Fruit fly (Drosophila melanogaster) whole organism, pupa: ENCODE results near the gene CG4645.

ENCODE experiments used
- CG10348 ChIP-seq: fragments of 200-800 bp; sonication (Bioruptor generic); IDR thresholded peaks from 2 replicates; pipeline ENCODE4 v1.3.6; 2022; ENCODE audit warnings: missing biosample characterization, missing genetic modification characterization
- CG12605 ChIP-seq: fragments of 200-800 bp; sonication (Bioruptor generic); IDR thresholded peaks from 2 replicates; pipeline ENCODE4 v1.3.6; 2022; ENCODE audit warnings: missing biosample characterization, missing genetic modification characterization
- CG13204 ChIP-seq: fragments of 200-800 bp; sonication (Bioruptor generic); optimal IDR thresholded peaks from 2 replicates; lab custom pipeline; 2018; ENCODE audit warnings: missing biosample characterization, mild to moderate bottlenecking, missing genetic modification characterization, moderate library complexity
- CG4496 ChIP-seq: fragments of 200-800 bp; sonication (Bioruptor generic); IDR thresholded peaks from 3 replicates; pipeline ENCODE4 v1.3.6; 2022; ENCODE audit warnings: missing biosample characterization, missing genetic modification characterization
- CG8159 ChIP-seq: fragments of 200-800 bp; sonication (Bioruptor generic); optimal IDR thresholded peaks from 3 replicates; lab custom pipeline; 2018; ENCODE audit warnings: missing biosample characterization, mild to moderate bottlenecking, missing genetic modification characterization, moderate library complexity
- CG8301 ChIP-seq: fragments of 200-800 bp; sonication (Bioruptor generic); optimal IDR thresholded peaks from 2 replicates; lab custom pipeline; 2018; ENCODE audit warnings: missing biosample characterization, mild to moderate bottlenecking, missing genetic modification characterization
- CG9948 ChIP-seq: fragments of 200-800 bp; sonication (Bioruptor generic); optimal IDR thresholded peaks from 2 replicates; lab custom pipeline; 2018; ENCODE audit warnings: missing biosample characterization, mild to moderate bottlenecking, missing genetic modification characterization, moderate library complexity
- EcR ChIP-seq: fragments of 200-800 bp; sonication (Bioruptor generic); optimal IDR thresholded peaks from 3 replicates; lab custom pipeline; 2019; ENCODE audit warnings: missing biosample characterization, missing genetic modification characterization, mild to moderate bottlenecking, moderate library complexity, missing genetic modification reagents
- Pif1B ChIP-seq: fragments of 200-800 bp; sonication (Bioruptor generic); optimal IDR thresholded peaks from 3 replicates; lab custom pipeline; 2016; ENCODE audit warnings: missing biosample characterization, missing genetic modification characterization
- Snoo ChIP-seq: fragments of 200-800 bp; sonication (Bioruptor generic); optimal IDR thresholded peaks from 3 replicates; lab custom pipeline; 2017; ENCODE audit warnings: missing biosample characterization, mild to moderate bottlenecking, missing genetic modification characterization, inconsistent platforms
- gl ChIP-seq: fragments of 200-800 bp; sonication (Bioruptor generic); optimal IDR thresholded peaks from 2 replicates; lab custom pipeline; 2018; ENCODE audit warnings: missing biosample characterization, mild to moderate bottlenecking, missing genetic modification characterization
- rn ChIP-seq: fragments of 200-800 bp; sonication (Bioruptor generic); IDR thresholded peaks from 2 replicates; pipeline ENCODE4 v1.3.6; 2022; ENCODE audit warnings: missing biosample characterization, missing genetic modification characterization

dm6 chrX:12922338-12922737 is 12.6 kb downstream of the CG4645 start:
- TF ChIP-seq EcR (GFP tag; lab: Kevin White, UChicago) (no peak), CG8159 (no peak), CG10348 (GFP tag; lab: Robert Waterston, UW) (no peak), rn (no peak), gl (no peak), Snoo (tag; lab: Kevin White, UChicago) (no peak), CG12605 (GFP tag; lab: Robert Waterston, UW) (no peak), CG8301 (tag; lab: Kevin White, UChicago) (no peak), CG13204 (GFP tag; lab: Kevin White, UChicago) (no peak), CG4496 (GFP tag; lab: Robert Waterston, UW) (no peak), CG9948 (no peak), Pif1B (no peak)
